Worm (Caenorhabditis elegans) whole organism, L2 larva: Measurements from ENCODE around the gene fbxb-65.

Source experiments
- ZK546.5 ChIP-seq: sonication (generic microtip); optimal IDR thresholded peaks from 2 replicates; lab custom pipeline; 2017; ENCODE audit warnings: missing biosample characterization, missing genetic modification characterization
- aly-2 ChIP-seq: fragments of 150-350 bp; optimal IDR thresholded peaks from 2 replicates; lab custom pipeline; 2014; ENCODE audit warnings: missing biosample characterization, missing genetic modification characterization
- ama-1 ChIP-seq: fragments of 150-350 bp; optimal IDR thresholded peaks from 2 replicates; lab custom pipeline; 2018; ENCODE audit warnings: inconsistent platforms
- crh-2 ChIP-seq: sonication (generic microtip); optimal IDR thresholded peaks from 2 replicates; lab custom pipeline; 2017; ENCODE audit warnings: missing biosample characterization, missing genetic modification characterization
- mab-5 ChIP-seq: fragments of 150-350 bp; optimal IDR thresholded peaks from 2 replicates; lab custom pipeline; 2014; ENCODE audit warnings: missing biosample characterization, missing genetic modification characterization
- nhr-10 ChIP-seq: sonication (generic microtip); optimal IDR thresholded peaks from 2 replicates; lab custom pipeline; 2017; ENCODE audit warnings: missing biosample characterization, missing genetic modification characterization
- snpc-4 ChIP-seq: fragments of 150-350 bp; optimal IDR thresholded peaks from 2 replicates; lab custom pipeline; 2014; ENCODE audit warnings: missing biosample characterization, missing genetic modification characterization
- unc-55 ChIP-seq: fragments of 150-350 bp; sonication (generic microtip); optimal IDR thresholded peaks from 3 replicates; lab custom pipeline; 2014; ENCODE audit warnings: missing biosample characterization, missing genetic modification reagents, missing genetic modification characterization
- ztf-11 ChIP-seq: sonication (generic microtip); optimal IDR thresholded peaks from 2 replicates; lab custom pipeline; 2017; ENCODE audit warnings: missing biosample characterization, missing genetic modification characterization
- ztf-4 ChIP-seq: fragments of 150-350 bp; optimal IDR thresholded peaks from 2 replicates; lab custom pipeline; 2014; ENCODE audit warnings: missing biosample characterization, missing genetic modification characterization

DNA sequence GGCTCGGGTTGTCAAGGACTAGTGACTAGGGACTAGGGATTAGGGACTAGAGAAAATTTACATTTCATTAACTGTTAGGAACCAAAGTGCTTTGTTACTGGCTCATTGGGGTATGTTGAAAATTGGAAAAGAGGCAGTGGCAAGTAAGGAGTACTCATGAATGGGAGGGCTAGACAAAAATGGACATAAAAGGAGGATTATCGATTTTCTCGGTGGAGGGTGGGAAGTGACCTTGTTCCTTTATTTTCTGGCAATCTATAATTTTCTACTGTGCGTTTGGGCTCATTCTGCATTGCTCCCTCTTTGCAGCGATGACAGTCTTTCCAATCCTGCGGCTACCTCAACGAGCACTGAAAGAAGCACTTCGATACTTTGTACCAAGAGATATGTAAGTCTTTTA is 31.9 kb upstream of the fbxb-65 start, which contains the start of gene fbxb-60:
- TF ChIP-seq unc-55 (GFP tag; lab: Kevin White, UChicago), result no peak
- no peak for TF ChIP-seq ztf-11 (tag; lab: Kevin White, UChicago)
- no peak for TF ChIP-seq mab-5 (tag; lab: Kevin White, UChicago)
- TF ChIP-seq ZK546.5 (tag; lab: Kevin White, UChicago), result no peak
- TF ChIP-seq nhr-10, result no peak
- no peak for TF ChIP-seq ama-1 (lab: Kevin White, UChicago)
- no peak for TF ChIP-seq snpc-4 (tag; lab: Kevin White, UChicago)
- no peak for TF ChIP-seq crh-2 (tag; lab: Kevin White, UChicago)
- no peak for TF ChIP-seq ztf-4 (tag; lab: Kevin White, UChicago)
- no peak for TF ChIP-seq aly-2 (tag; lab: Kevin White, UChicago)
